Worm (Caenorhabditis elegans) whole organism, L3 larva: ENCODE measurements around the gene gst-17.

Experiments
- ceh-82 ChIP-seq: fragments of 150-350 bp; optimal IDR thresholded peaks from 2 replicates; lab custom pipeline; 2014; ENCODE audit warnings: missing biosample characterization, missing genetic modification characterization
- unc-39 ChIP-seq: sonication (generic microtip); optimal IDR thresholded peaks from 4 replicates; lab custom pipeline; 2017; ENCODE audit warnings: missing biosample characterization, missing genetic modification characterization

DNA sequence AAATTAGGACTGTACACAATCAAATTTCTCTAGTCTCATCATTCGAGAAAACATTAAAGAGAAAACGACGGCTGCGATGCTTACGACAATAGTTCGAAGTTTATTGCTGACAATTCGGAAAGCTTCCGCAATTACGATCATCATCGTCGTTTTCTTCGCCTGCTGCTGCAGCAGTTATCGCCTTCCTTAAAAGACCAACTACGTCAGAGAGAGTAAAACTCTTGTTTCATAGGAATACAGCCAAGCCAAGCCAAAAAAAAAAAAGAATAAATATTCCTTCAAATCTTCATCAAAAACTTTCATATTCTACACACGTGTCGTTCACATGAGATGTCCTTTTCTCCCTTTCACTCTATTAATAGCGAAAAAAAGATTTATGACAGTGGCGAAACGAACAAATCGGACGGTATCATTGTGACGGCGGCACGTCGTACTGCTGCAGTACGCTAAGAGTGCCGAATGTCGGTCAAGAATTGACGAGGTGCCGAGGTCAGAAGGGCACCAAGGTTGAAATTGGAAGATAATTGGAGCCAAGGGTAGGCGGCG is 49.3 kb upstream of the gst-17 start:
- no peak for TF ChIP-seq ceh-82
- TF ChIP-seq unc-39 (tag; lab: Kevin White, UChicago) = no peak
